Fruit fly (Drosophila melanogaster) whole organism, embryonic: ENCODE data around the gene HUWE1.

Experiments
- Adf1 ChIP-seq: fragments of 200-800 bp; sonication (Bioruptor generic); IDR thresholded peaks from 2 replicates; pipeline ENCODE4 v1.3.6; 2022; ENCODE audit warnings: missing biosample characterization, missing genetic modification characterization
- BtbVII ChIP-seq: fragments of 200-800 bp; sonication (Bioruptor generic); optimal IDR thresholded peaks from 3 replicates; lab custom pipeline; 2017; ENCODE audit warnings: missing biosample characterization, mild to moderate bottlenecking, missing genetic modification characterization
- CG10267 ChIP-seq: fragments of 200-800 bp; sonication (Bioruptor generic); optimal IDR thresholded peaks from 2 replicates; lab custom pipeline; 2018; ENCODE audit warnings: missing biosample characterization, mild to moderate bottlenecking, missing genetic modification characterization, moderate library complexity
- CG10321 ChIP-seq: fragments of 200-800 bp; sonication (Bioruptor generic); IDR thresholded peaks from 2 replicates; pipeline ENCODE4 v1.3.6; 2022; ENCODE audit warnings: missing biosample characterization, missing genetic modification characterization
- CG10366 ChIP-seq: fragments of 200-800 bp; sonication (Bioruptor generic); IDR thresholded peaks from 2 replicates; pipeline ENCODE4 v1.3.6; 2022; ENCODE audit warnings: missing biosample characterization, missing genetic modification characterization
- CG10543 ChIP-seq: fragments of 200-800 bp; sonication (Bioruptor generic); optimal IDR thresholded peaks from 3 replicates; lab custom pipeline; 2017; ENCODE audit warnings: missing biosample characterization, mild to moderate bottlenecking, missing genetic modification characterization, moderate library complexity
- CG10979 ChIP-seq: fragments of 200-800 bp; sonication (Bioruptor generic); optimal IDR thresholded peaks from 2 replicates; lab custom pipeline; 2018; ENCODE audit warnings: missing biosample characterization, mild to moderate bottlenecking, missing genetic modification characterization, moderate library complexity
- CG11093 ChIP-seq: fragments of 200-800 bp; sonication (Bioruptor generic); IDR thresholded peaks from 3 replicates; pipeline ENCODE4 v1.3.6; 2022; ENCODE audit warnings: missing biosample characterization, missing genetic modification characterization
- CG12219 ChIP-seq: fragments of 200-800 bp; sonication (Bioruptor generic); optimal IDR thresholded peaks from 3 replicates; lab custom pipeline; 2018; ENCODE audit warnings: missing biosample characterization, mild to moderate bottlenecking, missing genetic modification characterization
- CG12299 ChIP-seq: fragments of 200-800 bp; sonication (Bioruptor generic); optimal IDR thresholded peaks from 2 replicates; lab custom pipeline; 2018; ENCODE audit warnings: missing biosample characterization, mild to moderate bottlenecking, missing genetic modification characterization
- CG1233 ChIP-seq: fragments of 200-800 bp; sonication (Bioruptor generic); optimal IDR thresholded peaks from 4 replicates; lab custom pipeline; 2018; ENCODE audit warnings: missing biosample characterization, mild to moderate bottlenecking, missing genetic modification characterization
- CG13424 ChIP-seq: fragments of 200-800 bp; sonication (Bioruptor generic); optimal IDR thresholded peaks from 2 replicates; lab custom pipeline; 2019; ENCODE audit warnings: missing biosample characterization, mild to moderate bottlenecking, missing genetic modification characterization, moderate library complexity
- CG1647 ChIP-seq: fragments of 200-800 bp; sonication (Bioruptor generic); optimal IDR thresholded peaks from 3 replicates; lab custom pipeline; 2016; ENCODE audit warnings: missing biosample characterization, missing genetic modification characterization
- CG16815 ChIP-seq: fragments of 200-800 bp; sonication (Bioruptor generic); optimal IDR thresholded peaks from 3 replicates; lab custom pipeline; 2017; ENCODE audit warnings: missing biosample characterization, mild to moderate bottlenecking, missing genetic modification characterization
- CG17802 ChIP-seq: fragments of 200-800 bp; sonication (Bioruptor generic); optimal IDR thresholded peaks from 2 replicates; lab custom pipeline; 2018; ENCODE audit warnings: missing biosample characterization, mild to moderate bottlenecking, missing genetic modification characterization, moderate library complexity
- CG33557 ChIP-seq: fragments of 200-800 bp; sonication (Bioruptor generic); optimal IDR thresholded peaks from 2 replicates; lab custom pipeline; 2019; ENCODE audit warnings: missing biosample characterization, mild to moderate bottlenecking, missing genetic modification characterization, moderate library complexity
- CG6689 ChIP-seq: fragments of 200-800 bp; sonication (Bioruptor generic); IDR thresholded peaks from 2 replicates; pipeline ENCODE4 v1.3.6; 2022; ENCODE audit warnings: missing biosample characterization, missing genetic modification characterization
- CG7271 ChIP-seq: fragments of 200-800 bp; sonication (Bioruptor generic); optimal IDR thresholded peaks from 2 replicates; lab custom pipeline; 2018; ENCODE audit warnings: missing biosample characterization, mild to moderate bottlenecking, missing genetic modification characterization, moderate library complexity
- CG7556 ChIP-seq: fragments of 200-800 bp; sonication (Bioruptor generic); optimal IDR thresholded peaks from 2 replicates; lab custom pipeline; 2017; ENCODE audit warnings: missing biosample characterization, mild to moderate bottlenecking, missing genetic modification characterization
- CG8765 ChIP-seq: fragments of 200-800 bp; sonication (Bioruptor generic); IDR thresholded peaks from 2 replicates; pipeline ENCODE4 v1.3.6; 2022; ENCODE audit warnings: missing biosample characterization, missing genetic modification characterization
- CoRest ChIP-seq: fragments of 200-800 bp; sonication (Bioruptor generic); optimal IDR thresholded peaks from 3 replicates; lab custom pipeline; 2018; ENCODE audit warnings: missing biosample characterization, mild to moderate bottlenecking, missing genetic modification characterization, moderate library complexity
- Doc2 ChIP-seq: fragments of 200-800 bp; sonication (Bioruptor generic); IDR thresholded peaks from 2 replicates; pipeline ENCODE4 v1.3.6; 2022; ENCODE audit warnings: missing biosample characterization, missing genetic modification characterization
- Doc3 ChIP-seq: fragments of 200-800 bp; sonication (Bioruptor generic); IDR thresholded peaks from 3 replicates; pipeline ENCODE4 v1.3.6; 2022; ENCODE audit warnings: missing biosample characterization, missing genetic modification characterization; ENCODE audit not compliant: partially characterized antibody
- Elba2 ChIP-seq: fragments of 200-800 bp; sonication (Bioruptor generic); optimal IDR thresholded peaks from 3 replicates; lab custom pipeline; 2016; ENCODE audit warnings: missing biosample characterization, missing genetic modification characterization
- H15 ChIP-seq: fragments of 200-800 bp; sonication (Bioruptor generic); IDR thresholded peaks from 3 replicates; pipeline ENCODE4 v1.3.6; 2022; ENCODE audit warnings: missing biosample characterization, missing genetic modification characterization
- Hr3 ChIP-seq: fragments of 200-800 bp; sonication (Bioruptor generic); optimal IDR thresholded peaks from 3 replicates; lab custom pipeline; 2016; ENCODE audit warnings: missing biosample characterization, missing genetic modification characterization
- Jarid2 ChIP-seq: fragments of 200-800 bp; sonication (Bioruptor generic); optimal IDR thresholded peaks from 3 replicates; lab custom pipeline; 2017; ENCODE audit warnings: mild to moderate bottlenecking, missing biosample characterization, missing genetic modification reagents, missing genetic modification characterization
- Kr ChIP-seq: fragments of 200-800 bp; sonication (Bioruptor generic); optimal IDR thresholded peaks from 2 replicates; lab custom pipeline; 2017; ENCODE audit warnings: missing biosample characterization, mild to moderate bottlenecking, missing genetic modification characterization
- Opbp ChIP-seq: fragments of 200-800 bp; sonication (Bioruptor generic); IDR thresholded peaks from 3 replicates; pipeline ENCODE4 v1.3.6; 2022; ENCODE audit warnings: missing biosample characterization, missing genetic modification characterization; ENCODE audit not compliant: partially characterized antibody
- Six4 ChIP-seq: fragments of 200-800 bp; sonication (Bioruptor generic); optimal IDR thresholded peaks from 2 replicates; lab custom pipeline; 2016; ENCODE audit warnings: missing biosample characterization, missing genetic modification characterization
- Sry-β ChIP-seq: fragments of 200-800 bp; sonication (Bioruptor generic); optimal IDR thresholded peaks from 2 replicates; lab custom pipeline; 2018; ENCODE audit warnings: missing biosample characterization, mild to moderate bottlenecking, missing genetic modification characterization, moderate library complexity
- ash1 ChIP-seq: fragments of 200-800 bp; sonication (Bioruptor generic); optimal IDR thresholded peaks from 2 replicates; lab custom pipeline; 2018; ENCODE audit warnings: missing biosample characterization, mild to moderate bottlenecking, missing genetic modification characterization
- chinmo ChIP-seq: fragments of 200-800 bp; sonication (Bioruptor generic); IDR thresholded peaks from 4 replicates; pipeline ENCODE4 v1.3.6; 2022; ENCODE audit warnings: missing biosample characterization, missing genetic modification characterization; ENCODE audit not compliant: partially characterized antibody
- crol ChIP-seq: fragments of 200-800 bp; sonication (Bioruptor generic); IDR thresholded peaks from 2 replicates; pipeline ENCODE4 v1.3.6; 2022; ENCODE audit warnings: missing biosample characterization, missing genetic modification characterization
- dm ChIP-seq: fragments of 200-800 bp; sonication (Bioruptor generic); optimal IDR thresholded peaks from 3 replicates; lab custom pipeline; 2016; ENCODE audit warnings: missing biosample characterization, missing genetic modification characterization
- gsb ChIP-seq: fragments of 200-800 bp; sonication (Bioruptor generic); IDR thresholded peaks from 2 replicates; pipeline ENCODE4 v1.3.6; 2022; ENCODE audit warnings: missing biosample characterization, missing genetic modification characterization
- gt ChIP-seq: fragments of 200-800 bp; sonication (Bioruptor generic); IDR thresholded peaks from 2 replicates; pipeline ENCODE4 v1.3.6; 2022; ENCODE audit warnings: missing biosample characterization, missing genetic modification characterization
- h ChIP-seq: fragments of >200 bp; optimal IDR thresholded peaks from 2 replicates; lab custom pipeline; 2017
- inv ChIP-seq: fragments of 200-800 bp; sonication (Bioruptor generic); IDR thresholded peaks from 2 replicates; pipeline ENCODE4 v1.3.6; 2022; ENCODE audit warnings: missing biosample characterization, missing genetic modification characterization; ENCODE audit not compliant: partially characterized antibody
- ken ChIP-seq: fragments of 200-800 bp; sonication (Bioruptor generic); IDR thresholded peaks from 3 replicates; pipeline ENCODE4 v1.3.6; 2022; ENCODE audit warnings: missing biosample characterization, missing genetic modification characterization
- pho ChIP-seq: fragments of 200-800 bp; sonication (Bioruptor generic); optimal IDR thresholded peaks from 2 replicates; lab custom pipeline; 2016; ENCODE audit warnings: missing biosample characterization, missing genetic modification characterization
- schlank ChIP-seq: fragments of 200-800 bp; sonication (Bioruptor generic); optimal IDR thresholded peaks from 2 replicates; lab custom pipeline; 2018; ENCODE audit warnings: missing biosample characterization, mild to moderate bottlenecking, missing genetic modification characterization
- slou ChIP-seq: fragments of 200-800 bp; sonication (Bioruptor generic); optimal IDR thresholded peaks from 3 replicates; lab custom pipeline; 2016; ENCODE audit warnings: missing biosample characterization, missing genetic modification characterization
- sob ChIP-seq: fragments of 200-800 bp; sonication (Bioruptor generic); IDR thresholded peaks from 2 replicates; pipeline ENCODE4 v1.3.6; 2022; ENCODE audit warnings: missing biosample characterization, missing genetic modification characterization
- stwl ChIP-seq: fragments of 200-800 bp; sonication (Bioruptor generic); optimal IDR thresholded peaks from 3 replicates; lab custom pipeline; 2018; ENCODE audit warnings: missing biosample characterization, mild to moderate bottlenecking, missing genetic modification characterization, moderate library complexity
- tap ChIP-seq: fragments of 200-800 bp; optimal IDR thresholded peaks from 3 replicates; lab custom pipeline; 2019; ENCODE audit warnings: missing biosample characterization, mild to moderate bottlenecking, missing genetic modification characterization, moderate library complexity
- twi ChIP-seq: fragments of 200-800 bp; optimal IDR thresholded peaks from 2 replicates; lab custom pipeline; 2019; ENCODE audit warnings: missing biosample characterization, mild to moderate bottlenecking, missing genetic modification characterization, moderate library complexity
- vvl ChIP-seq: fragments of 200-800 bp; sonication (Bioruptor generic); IDR thresholded peaks from 2 replicates; pipeline ENCODE4 v1.3.6; 2022; ENCODE audit warnings: missing biosample characterization, missing genetic modification characterization
- wor ChIP-seq: fragments of 200-800 bp; sonication (Bioruptor generic); IDR thresholded peaks from 2 replicates; pipeline ENCODE4 v1.3.6; 2022; ENCODE audit warnings: missing biosample characterization, missing genetic modification characterization
- yki ChIP-seq: fragments of >200 bp; optimal IDR thresholded peaks from 3 replicates; lab custom pipeline; 2018
- zen2 ChIP-seq: fragments of 200-800 bp; sonication (Bioruptor generic); IDR thresholded peaks from 3 replicates; pipeline ENCODE4 v1.3.6; 2022; ENCODE audit warnings: missing biosample characterization, missing genetic modification characterization; ENCODE audit not compliant: partially characterized antibody
- zfh1 ChIP-seq: fragments of 200-800 bp; sonication (Bioruptor generic); IDR thresholded peaks from 3 replicates; pipeline ENCODE4 v1.3.6; 2022; ENCODE audit warnings: missing biosample characterization, missing genetic modification characterization

Gene HUWE1

DNA sequence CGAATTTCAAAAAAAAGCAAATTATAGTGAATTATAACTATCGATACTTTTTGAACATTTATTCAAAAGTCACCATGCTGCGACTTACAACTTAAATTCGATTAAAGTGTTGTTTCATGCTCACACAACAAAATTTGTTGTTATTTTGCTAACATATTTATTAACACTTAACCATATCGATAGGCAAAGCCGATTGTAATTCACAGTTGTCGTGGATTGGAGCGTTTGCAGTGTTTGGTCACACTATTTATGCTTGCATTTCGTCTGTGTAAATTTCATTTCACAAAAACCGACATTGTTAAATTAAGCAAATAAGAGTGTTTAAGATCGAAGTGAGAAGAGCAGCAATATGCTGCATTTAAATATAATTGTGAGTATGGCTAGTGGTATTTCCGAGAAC, at the start of gene HUWE1 (continued):
- TF ChIP-seq CoRest (no peak), CG17802 (tag; lab: Kevin White, UChicago) (no peak), yki (no peak), gsb (GFP tag; lab: Robert Waterston, UW) (no peak), BtbVII (GFP tag; lab: Kevin White, UChicago) (no peak), wor (no peak), Elba2 (no peak), inv (GFP tag; lab: Robert Waterston, UW) (peak; percentile 72), twi (tag; lab: Kevin White, UChicago) (no peak), chinmo (peak; percentile 88; the same call in 3 of the 4 replicates), Adf1 (GFP tag; lab: Robert Waterston, UW) (no peak), Sry-β (no peak), zfh1 (no peak), CG7556 (no peak), CG13424 (tag; lab: Kevin White, UChicago) (no peak), h (lab: Kevin White, UChicago) (no peak), CG12299 (tag; lab: Kevin White, UChicago) (peak; percentile 32), CG1647 (peak; percentile 12), CG11093 (GFP tag; lab: Robert Waterston, UW) (no peak), CG6689 (GFP tag; lab: Robert Waterston, UW) (no peak), tap (tag; lab: Kevin White, UChicago) (no peak), stwl (tag; lab: Kevin White, UChicago) (peak; percentile 87), crol (no peak), slou (no peak), schlank (tag; lab: Kevin White, UChicago) (no peak), H15 (no peak), gt (no peak), Hr3 (GFP tag; lab: Kevin White, UChicago) (no peak), CG10543 (no peak), Jarid2 (GFP tag; lab: Kevin White, UChicago) (no peak), Kr (GFP tag; lab: Kevin White, UChicago) (no peak), CG10321 (GFP tag; lab: Robert Waterston, UW) (no peak), CG10979 (no peak), zen2 (GFP tag; lab: Robert Waterston, UW) (peak; percentile 58; the same call in 2 of the 3 replicates), Opbp (peak; percentile 81), CG10267 (tag; lab: Kevin White, UChicago) (peak; percentile 94), CG10366 (GFP tag; lab: Robert Waterston, UW) (no peak), CG33557 (GFP tag; lab: Kevin White, UChicago) (peak; percentile 5), CG8765 (GFP tag; lab: Robert Waterston, UW) (no peak), vvl (GFP tag; lab: Robert Waterston, UW) (0 out of 2 replicates have a peak, but pooled peaks have one; percentile 5), Doc2 (GFP tag; lab: Robert Waterston, UW) (no peak), Six4 (no peak), ken (GFP tag; lab: Robert Waterston, UW) (no peak), dm (GFP tag; lab: Kevin White, UChicago) (peak; percentile 63), ash1 (GFP tag; lab: Kevin White, UChicago) (no peak), CG7271 (no peak), Doc3 (GFP tag; lab: Robert Waterston, UW) (peak; percentile 71), CG1233 (GFP tag; lab: Kevin White, UChicago) (no peak), CG12219 (GFP tag; lab: Kevin White, UChicago) (no peak), pho (peak; percentile 19), CG16815 (GFP tag; lab: Kevin White, UChicago) (no peak), sob (GFP tag; lab: Robert Waterston, UW) (peak; percentile 45; the same call in 1 of the 2 replicates)
